Fruit fly (Drosophila melanogaster) whole organism, adult: Measurements from ENCODE around the gene mag.

Experiments
- CG11617 ChIP-seq: fragments of 200-800 bp; sonication (Bioruptor generic); optimal IDR thresholded peaks from 2 replicates; lab custom pipeline; 2017; ENCODE audit warnings: mild to moderate bottlenecking, missing biosample characterization, missing genetic modification reagents, missing genetic modification characterization
- CG12768 ChIP-seq: fragments of 200-800 bp; sonication (Bioruptor generic); optimal IDR thresholded peaks from 2 replicates; lab custom pipeline; 2017; ENCODE audit warnings: missing biosample characterization, missing genetic modification characterization, mild to moderate bottlenecking, moderate library complexity, missing genetic modification reagents
- CG14711 ChIP-seq: fragments of 200-800 bp; sonication (Bioruptor generic); optimal IDR thresholded peaks from 2 replicates; lab custom pipeline; 2018; ENCODE audit warnings: missing biosample characterization, mild to moderate bottlenecking, missing genetic modification characterization, moderate library complexity
- CG1620 ChIP-seq: fragments of 200-800 bp; sonication (Bioruptor generic); optimal IDR thresholded peaks from 2 replicates; lab custom pipeline; 2016; ENCODE audit warnings: missing biosample characterization, missing genetic modification characterization
- CG33017 ChIP-seq: fragments of 200-800 bp; sonication (Bioruptor generic); optimal IDR thresholded peaks from 2 replicates; lab custom pipeline; 2018; ENCODE audit warnings: missing biosample characterization, mild to moderate bottlenecking, missing genetic modification characterization, moderate library complexity
- CG5204 ChIP-seq: fragments of 200-800 bp; sonication (Bioruptor generic); optimal IDR thresholded peaks from 2 replicates; lab custom pipeline; 2016; ENCODE audit warnings: missing biosample characterization, missing genetic modification characterization
- CG7045 ChIP-seq: fragments of 200-800 bp; sonication (Bioruptor generic); optimal IDR thresholded peaks from 2 replicates; lab custom pipeline; 2017; ENCODE audit warnings: missing biosample characterization, mild to moderate bottlenecking, missing genetic modification characterization
- CG7101 ChIP-seq: fragments of 200-800 bp; sonication (Bioruptor generic); optimal IDR thresholded peaks from 2 replicates; lab custom pipeline; 2018; ENCODE audit warnings: missing biosample characterization, mild to moderate bottlenecking, missing genetic modification characterization, moderate library complexity
- Clk ChIP-seq: fragments of 200-800 bp; sonication (Bioruptor generic); optimal IDR thresholded peaks from 2 replicates; lab custom pipeline; 2017; ENCODE audit warnings: missing biosample characterization, missing genetic modification characterization
- Crg-1 ChIP-seq: fragments of 200-800 bp; sonication (Bioruptor generic); optimal IDR thresholded peaks from 2 replicates; lab custom pipeline; 2016; ENCODE audit warnings: missing biosample characterization, missing genetic modification characterization
- Hr96 ChIP-seq: fragments of 200-800 bp; sonication (Bioruptor generic); optimal IDR thresholded peaks from 2 replicates; lab custom pipeline; 2016; ENCODE audit warnings: missing biosample characterization, missing genetic modification characterization
- Mnt ChIP-seq: fragments of 200-800 bp; sonication (Bioruptor generic); optimal IDR thresholded peaks from 2 replicates; lab custom pipeline; 2016; ENCODE audit warnings: missing biosample characterization, mild to moderate bottlenecking, missing genetic modification characterization
- bab1 ChIP-seq: fragments of 200-800 bp; sonication (Bioruptor generic); optimal IDR thresholded peaks from 3 replicates; lab custom pipeline; 2019; ENCODE audit warnings: missing biosample characterization, mild to moderate bottlenecking, missing genetic modification characterization, moderate library complexity
- cic ChIP-seq: fragments of 200-800 bp; sonication (Bioruptor generic); optimal IDR thresholded peaks from 2 replicates; lab custom pipeline; 2017; ENCODE audit warnings: missing biosample characterization, mild to moderate bottlenecking, missing genetic modification characterization, moderate library complexity
- cnc ChIP-seq, 2 experiments: fragments of >200 bp; optimal IDR thresholded peaks; 2 replicates each; lab custom pipeline; 2017
- kay ChIP-seq: fragments of 200-800 bp; sonication (Bioruptor generic); peaks from one replicate; lab custom pipeline; 2016; ENCODE audit warnings: missing biosample characterization, missing genetic modification characterization, borderline replicate concordance
- ovo ChIP-seq: fragments of 200-800 bp; sonication (Bioruptor generic); optimal IDR thresholded peaks from 2 replicates; lab custom pipeline; 2016; ENCODE audit warnings: missing biosample characterization, missing genetic modification characterization
- pad ChIP-seq: fragments of 200-800 bp; sonication (Bioruptor generic); optimal IDR thresholded peaks from 3 replicates; lab custom pipeline; 2017; ENCODE audit warnings: missing biosample characterization, missing genetic modification characterization, mild to moderate bottlenecking, moderate library complexity, missing genetic modification reagents
- tj ChIP-seq: fragments of 200-800 bp; sonication (Bioruptor generic); optimal IDR thresholded peaks from 3 replicates; lab custom pipeline; 2017; ENCODE audit warnings: missing biosample characterization, mild to moderate bottlenecking, missing genetic modification characterization, moderate library complexity
- toe ChIP-seq: fragments of 200-800 bp; sonication (Bioruptor generic); optimal IDR thresholded peaks from 2 replicates; lab custom pipeline; 2016; ENCODE audit warnings: missing biosample characterization, missing genetic modification characterization

Gene mag

DNA sequence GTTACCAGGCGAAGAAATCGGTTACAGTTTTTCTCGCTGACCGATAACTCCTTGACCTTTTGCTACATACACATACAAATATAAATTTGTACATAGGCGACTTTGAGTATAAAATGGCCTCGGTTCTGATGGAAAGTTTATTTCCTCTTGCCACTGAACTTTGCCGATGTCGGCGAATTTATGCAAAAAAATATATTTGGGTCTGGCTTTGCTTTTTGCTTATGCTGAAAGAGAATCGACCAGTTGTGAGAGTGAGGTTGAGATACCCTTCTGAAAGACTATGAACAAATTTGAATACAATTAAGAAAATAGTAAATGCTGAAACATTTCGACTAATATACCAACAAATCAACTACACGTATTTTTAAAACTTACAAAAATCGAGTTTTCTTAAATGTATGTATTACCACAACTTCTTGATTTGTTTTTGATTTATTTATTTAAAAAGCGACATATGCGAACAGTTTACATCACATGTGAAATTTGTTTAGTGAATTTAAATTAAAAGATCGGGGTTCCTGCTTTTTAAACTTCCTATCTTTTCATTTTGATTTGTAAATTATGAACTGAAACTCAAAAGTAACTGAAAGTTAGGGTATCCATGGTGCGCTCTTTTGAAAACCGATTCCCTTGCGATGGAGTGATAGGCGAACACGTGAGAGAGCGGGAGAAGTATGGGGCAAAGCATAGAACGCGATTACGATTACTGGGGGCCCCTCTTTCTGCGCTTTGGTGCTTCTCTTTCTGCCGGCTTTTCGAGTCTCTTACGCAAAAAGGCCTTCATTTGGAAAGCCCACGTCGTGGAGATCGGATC, 48.8 kb downstream of the mag start:
- TF ChIP-seq toe: peak; percentile 45
- peak; percentile 50 for TF ChIP-seq CG12768 (GFP tag; lab: Kevin White, UChicago)
- peak; percentile 79 for TF ChIP-seq CG5204 (GFP tag; lab: Kevin White, UChicago)
- peak; percentile 67 for TF ChIP-seq Hr96
- TF ChIP-seq tj (GFP tag; lab: Kevin White, UChicago): peak; percentile 93
- peak; percentile 69 for TF ChIP-seq CG33017 (tag; lab: Kevin White, UChicago)
- TF ChIP-seq bab1 (GFP tag; lab: Kevin White, UChicago): peak; percentile 84
- peak; percentile 65 for TF ChIP-seq Mnt (GFP tag; lab: Kevin White, UChicago)
- peak; percentile 51 for TF ChIP-seq cic (GFP tag; lab: Kevin White, UChicago)
- peak; percentile 57 for TF ChIP-seq CG14711
- peak; percentile 38 for TF ChIP-seq CG1620
- TF ChIP-seq CG11617 (GFP tag; lab: Kevin White, UChicago): peak; percentile 90
- peak; percentile 49 for TF ChIP-seq Clk
- no peak for TF ChIP-seq cnc (optimal IDR thresholded peaks at IDR 0.05; lab: Kevin White, UChicago)
- TF ChIP-seq CG7045 (GFP tag; lab: Kevin White, UChicago): peak; percentile 74
- no peak for TF ChIP-seq ovo (GFP tag; lab: Kevin White, UChicago)
- peak; percentile 32 for TF ChIP-seq Crg-1 (GFP tag; lab: Kevin White, UChicago)
- peak; percentile 75 for TF ChIP-seq pad (GFP tag; lab: Kevin White, UChicago)
- TF ChIP-seq CG7101 (tag; lab: Kevin White, UChicago): peak; percentile 70
- TF ChIP-seq kay (GFP tag; lab: Kevin White, UChicago): no peak

DNA sequence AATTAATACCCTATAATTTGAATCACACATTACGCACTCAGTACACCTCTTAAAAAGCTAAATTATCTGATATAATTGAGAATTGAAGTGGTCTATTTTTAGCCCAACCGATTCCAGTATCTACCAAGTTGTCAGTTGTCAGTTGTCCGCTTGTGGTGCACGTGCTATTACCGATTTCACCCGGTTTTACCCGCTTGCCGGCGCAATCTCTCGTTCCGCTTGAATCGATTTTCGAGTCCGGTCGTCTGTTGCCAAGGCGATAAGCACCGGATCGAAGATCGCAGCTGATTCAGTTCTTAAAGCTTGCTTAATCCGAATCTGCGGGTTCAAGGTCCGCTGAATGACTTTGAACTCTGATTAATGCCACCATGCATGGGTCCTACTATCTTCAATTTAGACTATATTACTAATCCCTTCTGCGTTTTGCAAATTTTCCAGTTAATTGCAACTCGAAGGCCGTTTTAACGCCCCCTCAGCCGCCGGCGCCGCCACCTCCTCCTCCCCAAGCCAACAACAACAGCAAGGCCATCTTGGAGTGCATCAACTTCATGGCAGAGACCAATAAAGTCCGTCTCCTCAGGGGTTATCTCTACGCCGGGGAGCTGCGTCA, 51.1 kb downstream of the mag start:
- TF ChIP-seq cnc (optimal IDR thresholded peaks at IDR 0.05; lab: Kevin White, UChicago) (no peak), kay (GFP tag; lab: Kevin White, UChicago) (peak; percentile 79), Mnt (GFP tag; lab: Kevin White, UChicago) (peak; percentile 10)
